Fruit fly (Drosophila melanogaster): ENCODE data around the gene CG14089.

- TF ChIP-seq CG8478 (optimal IDR thresholded peaks at IDR 0.05) (no peak), psq (optimal IDR thresholded peaks at IDR 0.05) (no peak)
Observed at dm6 chr3L:19326029-19326428, 45.4 kb upstream of the CG14089 start.
